Fruit fly (Drosophila melanogaster) whole organism, pupa: ENCODE measurements around the gene Eig71Ed.

Experiments
- CG4496 ChIP-seq: fragments of 200-800 bp; sonication (Bioruptor generic); IDR thresholded peaks from 3 replicates; pipeline ENCODE4 v1.3.6; 2022; ENCODE audit warnings: missing biosample characterization, missing genetic modification characterization
- CG8301 ChIP-seq: fragments of 200-800 bp; sonication (Bioruptor generic); optimal IDR thresholded peaks from 2 replicates; lab custom pipeline; 2018; ENCODE audit warnings: missing biosample characterization, mild to moderate bottlenecking, missing genetic modification characterization
- CG9948 ChIP-seq: fragments of 200-800 bp; sonication (Bioruptor generic); optimal IDR thresholded peaks from 2 replicates; lab custom pipeline; 2018; ENCODE audit warnings: missing biosample characterization, mild to moderate bottlenecking, missing genetic modification characterization, moderate library complexity
- Pif1A ChIP-seq: fragments of 200-800 bp; sonication (Bioruptor generic); optimal IDR thresholded peaks from 3 replicates; lab custom pipeline; 2016; ENCODE audit warnings: missing biosample characterization, missing genetic modification characterization
- Pif1B ChIP-seq: fragments of 200-800 bp; sonication (Bioruptor generic); optimal IDR thresholded peaks from 3 replicates; lab custom pipeline; 2016; ENCODE audit warnings: missing biosample characterization, missing genetic modification characterization
- gl ChIP-seq: fragments of 200-800 bp; sonication (Bioruptor generic); optimal IDR thresholded peaks from 2 replicates; lab custom pipeline; 2018; ENCODE audit warnings: missing biosample characterization, mild to moderate bottlenecking, missing genetic modification characterization

DNA sequence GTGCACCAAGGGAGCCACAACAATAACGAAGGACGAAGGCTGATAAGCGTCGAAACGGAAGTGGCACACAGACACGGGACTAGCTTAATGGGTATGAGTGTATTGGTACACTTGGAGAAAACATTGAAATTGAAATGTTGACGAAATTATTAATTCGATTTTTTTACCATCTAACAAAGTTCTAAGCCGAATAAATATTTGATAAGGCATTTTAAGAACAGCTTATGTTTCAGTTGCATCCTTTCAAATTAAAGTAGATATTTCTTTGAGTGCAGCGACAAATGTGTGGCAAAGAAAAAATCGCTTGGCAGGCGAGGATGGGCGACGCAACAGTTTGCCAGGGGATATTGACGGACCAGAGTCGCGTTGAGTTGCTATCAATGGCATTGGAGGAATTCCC is 12.4 kb upstream of the Eig71Ed start:
- no peak for TF ChIP-seq CG8301 (tag; lab: Kevin White, UChicago)
- TF ChIP-seq CG9948 (tag; lab: Kevin White, UChicago), result no peak
- no peak for TF ChIP-seq CG4496 (GFP tag; lab: Robert Waterston, UW)
- TF ChIP-seq Pif1A (GFP tag; lab: Kevin White, UChicago), result no peak
- no peak for TF ChIP-seq Pif1B
- no peak for TF ChIP-seq gl
